Worm (Caenorhabditis elegans): ENCODE results near the gene mrpl-50.

Gene mrpl-50

ce11 chrII:8969251-8970183 lies 39.9 kb downstream of the mrpl-50 start, which contains the start of the genes szy-20 and C18E9.5 (continued):
- TF ChIP-seq attf-3 (GFP tag; conservative IDR thresholded peaks at IDR 0.05) (peak; percentile 75), Y53G8AR.9 (GFP tag; conservative IDR thresholded peaks at IDR 0.05) (no peak), rcor-1 (GFP tag; IDR thresholded peaks at IDR 0.05) (no peak), madf-6 (GFP tag; IDR thresholded peaks at IDR 0.05) (peak; percentile 94), rpc-1 (optimal IDR thresholded peaks at IDR 0.05) (no peak), rpc-1 (tag; optimal IDR thresholded peaks at IDR 0.05) (no peak), hmg-20 (GFP tag; IDR thresholded peaks at IDR 0.05) (peak; percentile 43; the same call in 1 of the 2 replicates), ets-4 (GFP tag; optimal IDR thresholded peaks at IDR 0.05) (no peak), hlh-26 (GFP tag; conservative IDR thresholded peaks at IDR 0.05) (no peak), efl-1 (GFP tag; optimal IDR thresholded peaks at IDR 0.05) (peak; percentile 62), egrh-3 (GFP tag; IDR thresholded peaks at IDR 0.05) (no peak), egl-18 (GFP tag; IDR thresholded peaks at IDR 0.05) (no peak), cebp-2 (GFP tag; IDR thresholded peaks at IDR 0.05) (no peak), zim-3 (tag; optimal IDR thresholded peaks at IDR 0.05) (no peak), ztf-26 (tag; optimal IDR thresholded peaks at IDR 0.05) (no peak), rec-8 (tag; optimal IDR thresholded peaks at IDR 0.05) (no peak), nfya-1 (tag; optimal IDR thresholded peaks at IDR 0.05; ENCODE audit: borderline replicate concordance, insufficient read depth) (no peak), F23B12.7 (tag; optimal IDR thresholded peaks at IDR 0.05; ENCODE audit: insufficient read depth) (no peak), die-1 (tag; optimal IDR thresholded peaks at IDR 0.05) (no peak), lin-54 (GFP tag; optimal IDR thresholded peaks at IDR 0.05) (peak; percentile 93), mxl-1 (tag; optimal IDR thresholded peaks at IDR 0.05) (no peak), F33H1.4 (GFP tag; IDR thresholded peaks at IDR 0.05) (peak; percentile 66), sptf-2 (GFP tag; optimal IDR thresholded peaks at IDR 0.05) (no peak), F52B5.7 (tag; optimal IDR thresholded peaks at IDR 0.05) (no peak), lin-40 (tag; optimal IDR thresholded peaks at IDR 0.05) (peak; percentile 71), ama-1 (optimal IDR thresholded peaks at IDR 0.05) (no peak), ama-1 (GFP tag; optimal IDR thresholded peaks at IDR 0.05) (no peak), aptf-2 (GFP tag; conservative IDR thresholded peaks at IDR 0.05) (no peak), lir-1 (GFP tag; conservative IDR thresholded peaks at IDR 0.05) (no peak; the same call in 1 of the 2 replicates), fkh-3 (tag; optimal IDR thresholded peaks at IDR 0.05) (no peak), sdz-38 (tag; optimal IDR thresholded peaks at IDR 0.05) (no peak), F55B11.4 (tag; optimal IDR thresholded peaks at IDR 0.05; ENCODE audit: borderline replicate concordance, insufficient read depth) (no peak), mes-4 (tag; optimal IDR thresholded peaks at IDR 0.05) (no peak), ceh-100 (GFP tag; IDR thresholded peaks at IDR 0.05) (peak; percentile 51), ekl-4 (GFP tag; IDR thresholded peaks at IDR 0.05) (no peak), madf-8 (GFP tag; conservative IDR thresholded peaks at IDR 0.05) (peak; percentile 88), xnd-1 (tag; optimal IDR thresholded peaks at IDR 0.05) (peak; percentile 84), gei-17 (GFP tag; optimal IDR thresholded peaks at IDR 0.05) (no peak), tbp1 (GFP tag; optimal IDR thresholded peaks at IDR 0.05) (peak; percentile 10), B0035.1 (tag; optimal IDR thresholded peaks at IDR 0.05) (no peak), somi-1 (GFP tag; optimal IDR thresholded peaks at IDR 0.05) (no peak), egl-44 (GFP tag; IDR thresholded peaks at IDR 0.05) (no peak), hsf-1 (GFP tag; IDR thresholded peaks at IDR 0.05) (no peak), snpc-3.4 (tag; optimal IDR thresholded peaks at IDR 0.05) (peak; percentile 40), B0261.1 (tag; optimal IDR thresholded peaks at IDR 0.05) (no peak), Y67H2A.10 (GFP tag; conservative IDR thresholded peaks at IDR 0.05) (no peak), T26A5.8 (tag; optimal IDR thresholded peaks at IDR 0.05) (no peak), F57C9.4 (tag; optimal IDR thresholded peaks at IDR 0.05) (no peak)

Measured in whole organism, young adult.